Worm (Caenorhabditis elegans): ENCODE results near the gene eri-1.

eri-1 gene

DNA sequence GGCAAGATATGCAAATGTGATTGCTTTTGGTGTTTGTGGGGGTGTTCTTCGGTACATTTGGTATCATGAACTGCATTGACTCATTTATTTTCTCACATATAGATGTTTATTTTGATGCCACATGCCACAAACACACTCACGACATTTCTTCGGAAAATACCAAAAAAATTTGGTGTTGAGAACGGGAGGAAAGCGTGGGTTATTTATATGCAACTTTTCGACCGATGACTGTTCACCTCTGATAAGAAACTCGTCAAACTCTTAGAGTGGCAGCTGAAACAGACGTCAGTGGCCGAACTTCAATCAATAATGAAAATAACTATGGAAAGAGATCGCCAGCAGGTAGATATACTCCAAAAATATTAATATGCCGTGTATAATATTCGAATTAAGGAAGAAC, 41.4 kb downstream of the eri-1 start (continued):
- no peak for TF ChIP-seq F49E8.2 (tag; optimal IDR thresholded peaks at IDR 0.05; ENCODE audit: borderline replicate concordance)
- no peak for TF ChIP-seq mdt-29 (GFP tag; IDR thresholded peaks at IDR 0.05)
- TF ChIP-seq attf-4 (tag; optimal IDR thresholded peaks at IDR 0.05) = no peak
- no peak for TF ChIP-seq lin-29 (GFP tag; IDR thresholded peaks at IDR 0.05)
- peak; percentile 43; the same call in 1 of the 2 replicates for TF ChIP-seq dmd-6 (GFP tag; IDR thresholded peaks at IDR 0.05)
- peak; percentile 32 for TF ChIP-seq hlh-30 (tag; optimal IDR thresholded peaks at IDR 0.05; ENCODE audit: insufficient read depth)
- no peak for TF ChIP-seq ztf-7 (tag; optimal IDR thresholded peaks at IDR 0.05)
- no peak for TF ChIP-seq mxl-3 (GFP tag; optimal IDR thresholded peaks at IDR 0.05)
- no peak for TF ChIP-seq nhr-111 (GFP tag; optimal IDR thresholded peaks at IDR 0.05)
- no peak for TF ChIP-seq F37D6.2 (tag; optimal IDR thresholded peaks at IDR 0.05)
- TF ChIP-seq ceh-28 (tag; optimal IDR thresholded peaks at IDR 0.05) = no peak
- TF ChIP-seq ceh-44 (GFP tag; IDR thresholded peaks at IDR 0.05) = no peak
- no peak for TF ChIP-seq skn-1 (tag; optimal IDR thresholded peaks at IDR 0.05)
- TF ChIP-seq D1046.2 (GFP tag; IDR thresholded peaks at IDR 0.05) = no peak
- no peak for TF ChIP-seq Y75B8A.6 (GFP tag; IDR thresholded peaks at IDR 0.05)
- TF ChIP-seq dve-1 (tag; optimal IDR thresholded peaks at IDR 0.05; ENCODE audit: insufficient read depth) = peak; percentile 15

DNA sequence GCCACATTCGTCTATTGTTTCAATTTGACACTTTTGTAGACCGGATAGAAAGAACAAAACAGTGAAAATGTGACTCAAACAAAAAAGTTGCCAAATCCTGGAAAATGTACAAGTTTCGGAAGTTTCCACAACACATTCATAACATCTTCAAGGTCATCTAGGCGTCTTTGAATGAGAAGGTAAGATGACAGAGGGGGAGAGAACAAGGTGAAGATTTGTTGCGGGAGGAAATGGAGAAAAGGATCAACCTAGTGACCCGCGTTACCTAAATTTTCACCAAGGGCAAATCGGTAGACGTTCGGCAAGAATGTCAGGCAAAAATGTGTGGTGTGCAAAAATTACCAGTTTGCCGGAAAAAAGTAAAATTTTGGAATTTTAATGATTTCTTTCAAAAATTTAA, 42.0 kb downstream of the eri-1 start:
- no peak for TF ChIP-seq hlh-11 (tag; optimal IDR thresholded peaks at IDR 0.05)
- no peak for TF ChIP-seq lin-1 (GFP tag; IDR thresholded peaks at IDR 0.05)
- TF ChIP-seq set-16 (GFP tag; IDR thresholded peaks at IDR 0.05) = no peak
- TF ChIP-seq fkh-10 (GFP tag; optimal IDR thresholded peaks at IDR 0.05) = no peak
- TF ChIP-seq attf-4 (tag; optimal IDR thresholded peaks at IDR 0.05) = no peak
- no peak for TF ChIP-seq lin-15B (tag; optimal IDR thresholded peaks at IDR 0.05)
- no peak for TF ChIP-seq ceh-82 (tag; optimal IDR thresholded peaks at IDR 0.05)
- no peak for TF ChIP-seq nhr-102 (tag; optimal IDR thresholded peaks at IDR 0.05)
- no peak for TF ChIP-seq egl-43 (GFP tag; IDR thresholded peaks at IDR 0.05)
- TF ChIP-seq unc-62 (GFP tag; optimal IDR thresholded peaks at IDR 0.05 in 1 of 2) = no peak
- TF ChIP-seq unc-62 (tag; optimal IDR thresholded peaks at IDR 0.05) = no peak
- no peak for TF ChIP-seq vab-7 (GFP tag; IDR thresholded peaks at IDR 0.05)
- no peak for TF ChIP-seq nhr-237 (tag; optimal IDR thresholded peaks at IDR 0.05)
- TF ChIP-seq nhr-48 (tag; optimal IDR thresholded peaks at IDR 0.05) = no peak
- no peak for TF ChIP-seq nhr-76 (tag; optimal IDR thresholded peaks at IDR 0.05)

DNA sequence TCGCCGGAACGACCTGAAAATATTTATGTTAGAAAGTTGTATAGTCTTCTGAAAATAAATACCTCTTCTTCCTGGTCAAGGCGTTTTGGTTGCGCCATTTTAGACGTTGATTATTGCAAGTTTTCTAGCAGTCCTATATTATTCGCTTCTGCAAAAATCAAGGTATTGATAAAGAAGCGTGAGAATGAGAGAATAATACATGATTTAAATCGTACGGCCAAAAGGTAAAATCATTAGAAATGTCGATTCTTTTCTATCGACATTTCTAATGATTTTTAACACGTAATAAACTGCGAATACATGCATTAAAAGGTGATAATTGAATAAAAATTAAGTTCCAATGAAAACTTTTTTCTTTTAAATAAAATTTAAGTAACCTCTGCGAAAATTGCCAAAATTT, 43.8 kb downstream of the eri-1 start, which contains the start of gene fln-1:
Gene fln-1, minus strand, starts transcription at position 101 of the 400 bp plus-strand sequence.
- TF ChIP-seq ztf-7 (tag; optimal IDR thresholded peaks at IDR 0.05) (no peak), unc-130 (GFP tag; optimal IDR thresholded peaks at IDR 0.05) (no peak), pha-4 (GFP tag; IDR thresholded peaks at IDR 0.05) (no peak), pha-4 (tag; optimal IDR thresholded peaks at IDR 0.05) (no peak), nhr-42 (GFP tag; IDR thresholded peaks at IDR 0.05) (no peak), dmd-9 (GFP tag; IDR thresholded peaks at IDR 0.05) (no peak), lin-1 (GFP tag; IDR thresholded peaks at IDR 0.05) (no peak)

DNA sequence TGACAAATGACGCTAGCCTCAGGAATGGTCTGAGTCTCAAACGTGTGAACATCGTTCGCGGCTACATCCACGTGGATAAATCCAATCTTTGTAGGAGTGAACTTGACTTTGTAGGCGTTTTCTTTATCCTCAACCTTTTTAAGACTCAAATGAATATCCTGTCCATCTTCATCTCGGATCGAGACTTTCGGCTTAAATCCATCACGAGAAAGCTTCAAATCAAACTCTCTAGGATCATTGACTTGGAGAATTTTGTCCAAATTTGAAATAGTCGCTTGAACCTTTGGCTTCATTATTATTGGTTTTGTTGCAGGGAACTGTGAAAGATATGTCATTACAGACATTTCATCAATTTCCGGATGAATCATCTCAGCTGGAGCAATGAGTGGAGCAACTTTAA, 45.8 kb downstream of the eri-1 start:
- TF ChIP-seq aly-2 (tag; optimal IDR thresholded peaks at IDR 0.05) = no peak
- TF ChIP-seq unc-62 (GFP tag; optimal IDR thresholded peaks at IDR 0.05 in 1 of 2) = peak in 1 of 2 experiments; percentile 92
- TF ChIP-seq unc-62 (tag; optimal IDR thresholded peaks at IDR 0.05) = no peak

All from whole organism, L4 larva.